Fruit fly (Drosophila melanogaster) whole organism, embryonic: ENCODE data around the gene Pp2C1.

Source experiments
- ATbp ChIP-seq: fragments of 200-800 bp; sonication (Bioruptor generic); optimal IDR thresholded peaks from 2 replicates; lab custom pipeline; 2017; ENCODE audit warnings: missing biosample characterization, mild to moderate bottlenecking, missing genetic modification characterization, missing genetic modification reagents
- B-H2 ChIP-seq: fragments of 200-800 bp; sonication (Bioruptor generic); optimal IDR thresholded peaks from 2 replicates; lab custom pipeline; 2018; ENCODE audit warnings: missing biosample characterization, mild to moderate bottlenecking, missing genetic modification characterization
- CG11085 ChIP-seq: fragments of 200-800 bp; sonication (Bioruptor generic); IDR thresholded peaks from 2 replicates; pipeline ENCODE4 v1.3.6; 2022; ENCODE audit warnings: missing biosample characterization, missing genetic modification characterization
- CG12299 ChIP-seq: fragments of 200-800 bp; sonication (Bioruptor generic); optimal IDR thresholded peaks from 2 replicates; lab custom pipeline; 2018; ENCODE audit warnings: missing biosample characterization, mild to moderate bottlenecking, missing genetic modification characterization
- CG12744 ChIP-seq: fragments of 200-800 bp; sonication (Bioruptor generic); optimal IDR thresholded peaks from 2 replicates; lab custom pipeline; 2016; ENCODE audit warnings: missing biosample characterization, missing genetic modification characterization
- CG12769 ChIP-seq: fragments of 200-800 bp; sonication (Bioruptor generic); optimal IDR thresholded peaks from 2 replicates; lab custom pipeline; 2019; ENCODE audit warnings: missing biosample characterization, mild to moderate bottlenecking, missing genetic modification characterization, moderate library complexity
- CG14441 ChIP-seq: fragments of 200-800 bp; sonication (Bioruptor generic); IDR thresholded peaks from 2 replicates; pipeline ENCODE4 v1.3.6; 2022; ENCODE audit warnings: missing biosample characterization, missing genetic modification characterization
- CG15479 ChIP-seq: fragments of 200-800 bp; sonication (Bioruptor generic); optimal IDR thresholded peaks from 3 replicates; lab custom pipeline; 2019; ENCODE audit warnings: missing biosample characterization, mild to moderate bottlenecking, missing genetic modification characterization, moderate library complexity
- CG16813 ChIP-seq: fragments of 200-800 bp; sonication (Bioruptor generic); IDR thresholded peaks from 3 replicates; pipeline ENCODE4 v1.3.6; 2022; ENCODE audit warnings: missing biosample characterization, missing genetic modification characterization; ENCODE audit not compliant: partially characterized antibody
- CG16863 ChIP-seq: fragments of 200-800 bp; sonication (Bioruptor generic); optimal IDR thresholded peaks from 3 replicates; lab custom pipeline; 2016; ENCODE audit warnings: missing biosample characterization, missing genetic modification characterization
- CG17912 ChIP-seq: fragments of 200-800 bp; sonication (Bioruptor generic); optimal IDR thresholded peaks from 2 replicates; lab custom pipeline; 2018; ENCODE audit warnings: missing biosample characterization, mild to moderate bottlenecking, missing genetic modification characterization
- CG18599 ChIP-seq: fragments of 200-800 bp; sonication (Bioruptor generic); optimal IDR thresholded peaks from 3 replicates; lab custom pipeline; 2017; ENCODE audit warnings: missing biosample characterization, missing genetic modification characterization, mild to moderate bottlenecking, moderate library complexity, missing genetic modification reagents
- CG2129 ChIP-seq: fragments of 200-800 bp; sonication (Bioruptor generic); IDR thresholded peaks from 2 replicates; pipeline ENCODE4 v1.3.6; 2022; ENCODE audit warnings: missing biosample characterization, missing genetic modification characterization; ENCODE audit not compliant: partially characterized antibody
- CG2712 ChIP-seq: fragments of 200-800 bp; optimal IDR thresholded peaks from 3 replicates; lab custom pipeline; 2019; ENCODE audit warnings: missing biosample characterization, mild to moderate bottlenecking, missing genetic modification characterization, moderate library complexity
- CG2875 ChIP-seq: fragments of 200-800 bp; sonication (Bioruptor generic); optimal IDR thresholded peaks from 2 replicates; lab custom pipeline; 2017; ENCODE audit warnings: missing biosample characterization, mild to moderate bottlenecking, missing genetic modification characterization, missing genetic modification reagents
- CG3407 ChIP-seq: fragments of 200-800 bp; sonication (Bioruptor generic); optimal IDR thresholded peaks from 2 replicates; lab custom pipeline; 2018; ENCODE audit warnings: missing biosample characterization, mild to moderate bottlenecking, missing genetic modification characterization
- CG34422 ChIP-seq: fragments of 200-800 bp; sonication (Bioruptor generic); IDR thresholded peaks from 3 replicates; pipeline ENCODE4 v1.3.6; 2022; ENCODE audit warnings: missing biosample characterization, missing genetic modification characterization
- CG5180 ChIP-seq: fragments of 200-800 bp; sonication (Bioruptor generic); optimal IDR thresholded peaks from 3 replicates; lab custom pipeline; 2017; ENCODE audit warnings: missing biosample characterization, missing genetic modification characterization, mild to moderate bottlenecking, moderate library complexity, missing genetic modification reagents
- CG9609 ChIP-seq: fragments of 200-800 bp; sonication (Bioruptor generic); optimal IDR thresholded peaks from 3 replicates; lab custom pipeline; 2016; ENCODE audit warnings: missing biosample characterization, missing genetic modification characterization
- CG9876 ChIP-seq: fragments of 200-800 bp; sonication (Bioruptor generic); optimal IDR thresholded peaks from 2 replicates; lab custom pipeline; 2016; ENCODE audit warnings: missing biosample characterization, missing genetic modification characterization
- Chrac-16 ChIP-seq: fragments of 200-800 bp; sonication (Bioruptor generic); optimal IDR thresholded peaks from 3 replicates; lab custom pipeline; 2016; ENCODE audit warnings: missing biosample characterization, missing genetic modification characterization
- Dek ChIP-seq: fragments of 200-800 bp; sonication (Bioruptor generic); optimal IDR thresholded peaks from 3 replicates; lab custom pipeline; 2019; ENCODE audit warnings: missing biosample characterization, mild to moderate bottlenecking, missing genetic modification characterization, moderate library complexity
- HLH4C ChIP-seq: fragments of 200-800 bp; sonication (Bioruptor generic); IDR thresholded peaks from 3 replicates; pipeline ENCODE4 v1.3.6; 2022; ENCODE audit warnings: missing biosample characterization, missing genetic modification characterization; ENCODE audit not compliant: partially characterized antibody
- HLHmδ ChIP-seq: fragments of 200-800 bp; sonication (Bioruptor generic); optimal IDR thresholded peaks from 2 replicates; lab custom pipeline; 2018; ENCODE audit warnings: missing biosample characterization, mild to moderate bottlenecking, missing genetic modification characterization, moderate library complexity
- Hand ChIP-seq: fragments of 200-800 bp; sonication (Bioruptor generic); optimal IDR thresholded peaks from 2 replicates; lab custom pipeline; 2017; ENCODE audit warnings: mild to moderate bottlenecking, missing biosample characterization, missing genetic modification reagents, missing genetic modification characterization
- Hmr ChIP-seq: fragments of 200-800 bp; sonication (Bioruptor generic); optimal IDR thresholded peaks from 3 replicates; lab custom pipeline; 2017; ENCODE audit warnings: mild to moderate bottlenecking, missing biosample characterization, missing genetic modification reagents, missing genetic modification characterization
- Hr78 ChIP-seq, 2 experiments: fragments of 200-800 bp in 1 of 2; fragments of >200 bp in 1 of 2; sonication (Bioruptor generic) in 1 of 2; optimal IDR thresholded peaks; 2 replicates each; lab custom pipeline; 2017 to 2019; ENCODE audit warnings: missing biosample characterization in 2 of 2, missing genetic modification characterization in 2 of 2, mild to moderate bottlenecking in 1 of 2, moderate library complexity in 1 of 2
- Lpt ChIP-seq: fragments of >200 bp; optimal IDR thresholded peaks from 2 replicates; lab custom pipeline; 2018; ENCODE audit warnings: missing biosample characterization, missing genetic modification characterization
- Oli ChIP-seq: fragments of 200-800 bp; sonication (Bioruptor generic); optimal IDR thresholded peaks from 2 replicates; lab custom pipeline; 2018; ENCODE audit warnings: missing biosample characterization, mild to moderate bottlenecking, missing genetic modification characterization, moderate library complexity
- Sin3A ChIP-seq: fragments of >200 bp; optimal IDR thresholded peaks from 2 replicates; lab custom pipeline; 2018
- Stat92E ChIP-seq, 3 experiments: fragments of >200 bp in 2 of 3; fragments of 200-800 bp in 1 of 3; sonication (Bioruptor generic) in 1 of 3; optimal IDR thresholded peaks; 2 replicates each; lab custom pipeline; 2017 to 2019; ENCODE audit warnings: missing biosample characterization in 3 of 3, missing genetic modification characterization in 3 of 3, mild to moderate bottlenecking in 1 of 3, moderate library complexity in 1 of 3
- TFAM ChIP-seq: fragments of 200-800 bp; sonication (Bioruptor generic); optimal IDR thresholded peaks from 2 replicates; lab custom pipeline; 2017; ENCODE audit warnings: missing biosample characterization, missing genetic modification characterization, inconsistent platforms
- aop ChIP-seq: fragments of 200-800 bp; sonication (Bioruptor generic); IDR thresholded peaks from 2 replicates; pipeline ENCODE4 v1.3.6; 2022; ENCODE audit warnings: missing biosample characterization, missing genetic modification characterization
- bab2 ChIP-seq: fragments of 200-800 bp; sonication (Bioruptor generic); optimal IDR thresholded peaks from 2 replicates; lab custom pipeline; 2016; ENCODE audit warnings: missing biosample characterization, missing genetic modification characterization
- dati ChIP-seq: fragments of 200-800 bp; sonication (Bioruptor generic); IDR thresholded peaks from 2 replicates; pipeline ENCODE4 v1.3.6; 2022; ENCODE audit warnings: missing biosample characterization, missing genetic modification characterization
- emc ChIP-seq: fragments of 200-800 bp; sonication (Bioruptor generic); optimal IDR thresholded peaks from 2 replicates; lab custom pipeline; 2016; ENCODE audit warnings: missing biosample characterization, missing genetic modification characterization
- fd64A ChIP-seq: fragments of 200-800 bp; sonication (Bioruptor generic); optimal IDR thresholded peaks from 3 replicates; lab custom pipeline; 2018; ENCODE audit warnings: missing biosample characterization, mild to moderate bottlenecking, missing genetic modification characterization
- hth ChIP-seq: fragments of >200 bp; optimal IDR thresholded peaks from 2 replicates; lab custom pipeline; 2017; ENCODE audit warnings: inconsistent platforms
- lmd ChIP-seq: fragments of 200-800 bp; sonication (Bioruptor generic); IDR thresholded peaks from 2 replicates; pipeline ENCODE4 v1.3.6; 2022; ENCODE audit warnings: missing biosample characterization, missing genetic modification characterization
- lov ChIP-seq, 2 experiments: fragments of 200-800 bp in 1 of 2; fragments of >200 bp in 1 of 2; sonication (Bioruptor generic) in 1 of 2; IDR thresholded peaks in 1 of 2; optimal IDR thresholded peaks in 1 of 2; 2 replicates in 1 of 2; 3 replicates in 1 of 2; pipeline versions ENCODE4 v1.3.6 to Lab custom; 2017 to 2022; ENCODE audit warnings: missing biosample characterization in 1 of 2, missing genetic modification characterization in 1 of 2
- nau ChIP-seq: fragments of 200-800 bp; sonication (Bioruptor generic); optimal IDR thresholded peaks from 3 replicates; lab custom pipeline; 2017; ENCODE audit warnings: missing biosample characterization, mild to moderate bottlenecking, missing genetic modification characterization, missing genetic modification reagents
- odd ChIP-seq: fragments of 200-800 bp; sonication (Bioruptor generic); optimal IDR thresholded peaks from 2 replicates; lab custom pipeline; 2017; ENCODE audit warnings: missing biosample characterization, mild to moderate bottlenecking, missing genetic modification characterization
- sens ChIP-seq: fragments of 200-800 bp; sonication (Bioruptor generic); peaks from one replicate; lab custom pipeline; 2016; ENCODE audit warnings: missing biosample characterization, missing genetic modification characterization
- seq ChIP-seq: fragments of 200-800 bp; sonication (Bioruptor generic); IDR thresholded peaks from 2 replicates; pipeline ENCODE4 v1.3.6; 2022; ENCODE audit warnings: missing biosample characterization, missing genetic modification characterization
- sim ChIP-seq: fragments of 200-800 bp; sonication (Bioruptor generic); IDR thresholded peaks from 2 replicates; pipeline ENCODE4 v1.3.6; 2022; ENCODE audit warnings: missing biosample characterization, missing genetic modification characterization
- sug ChIP-seq: fragments of 200-800 bp; optimal IDR thresholded peaks from 2 replicates; lab custom pipeline; 2019; ENCODE audit warnings: missing biosample characterization, mild to moderate bottlenecking, missing genetic modification characterization, moderate library complexity
- tgo ChIP-seq: fragments of 200-800 bp; sonication (Bioruptor generic); IDR thresholded peaks from 3 replicates; pipeline ENCODE4 v1.3.6; 2022; ENCODE audit warnings: missing biosample characterization, missing genetic modification characterization
- tup ChIP-seq: fragments of 200-800 bp; sonication (Bioruptor generic); optimal IDR thresholded peaks from 2 replicates; lab custom pipeline; 2016; ENCODE audit warnings: missing biosample characterization, mild to moderate bottlenecking, missing genetic modification characterization, moderate library complexity
- unpg ChIP-seq: fragments of 200-800 bp; sonication (Bioruptor generic); optimal IDR thresholded peaks from 3 replicates; lab custom pipeline; 2018; ENCODE audit warnings: missing biosample characterization, mild to moderate bottlenecking, missing genetic modification characterization, moderate library complexity

Pp2C1 gene

dm6 chrX:4684444-4684924 is 2.2 kb downstream of the Pp2C1 start (continued):
- TF ChIP-seq tgo (peak; percentile 89), ATbp (peak; percentile 34), bab2 (GFP tag; lab: Kevin White, UChicago) (peak; percentile 85), CG14441 (peak; percentile 92), CG17912 (peak; percentile 65), fd64A (no peak), CG12769 (peak; percentile 95), CG9609 (GFP tag; lab: Kevin White, UChicago) (peak; percentile 81), Stat92E (GFP tag; optimal IDR thresholded peaks at IDR 0.05; lab: Kevin White, UChicago) (no peak), CG34422 (GFP tag; lab: Robert Waterston, UW) (peak; percentile 94), Sin3A (lab: Kevin White, UChicago) (peak; percentile 76), CG3407 (GFP tag; lab: Kevin White, UChicago) (no peak), CG11085 (peak; percentile 89), Lpt (GFP tag; lab: Kevin White, UChicago) (no peak), CG18599 (GFP tag; lab: Kevin White, UChicago) (peak; percentile 89), HLHmδ (GFP tag; lab: Kevin White, UChicago) (no peak), aop (GFP tag; lab: Robert Waterston, UW) (peak; percentile 69), TFAM (GFP tag; lab: Kevin White, UChicago) (no peak), unpg (GFP tag; lab: Kevin White, UChicago) (peak; percentile 77), B-H2 (GFP tag; lab: Kevin White, UChicago) (peak; percentile 79), Oli (tag; lab: Kevin White, UChicago) (peak; percentile 75), Dek (peak; percentile 76), CG12744 (GFP tag; lab: Kevin White, UChicago) (peak; percentile 76), dati (peak; percentile 56; the same call in 1 of the 2 replicates), Chrac-16 (GFP tag; lab: Kevin White, UChicago) (peak; percentile 80), lmd (GFP tag; lab: Robert Waterston, UW) (peak; percentile 92), CG9876 (GFP tag; lab: Kevin White, UChicago) (peak; percentile 84), CG5180 (GFP tag; lab: Kevin White, UChicago) (peak; percentile 40), emc (GFP tag; lab: Kevin White, UChicago) (peak; percentile 72), sug (tag; lab: Kevin White, UChicago) (peak; percentile 90), CG16863 (GFP tag; lab: Kevin White, UChicago) (peak; percentile 78), CG12299 (peak; percentile 63), Hr78 (GFP tag; optimal IDR thresholded peaks at IDR 0.05; lab: Kevin White, UChicago) (no peak), HLH4C (GFP tag; lab: Robert Waterston, UW) (peak; percentile 74), CG2875 (peak; percentile 41), sim (peak; percentile 39; the same call in 1 of the 2 replicates), CG2129 (GFP tag; lab: Robert Waterston, UW) (peak; percentile 75), CG16813 (GFP tag; lab: Robert Waterston, UW) (peak; percentile 89), odd (GFP tag; lab: Kevin White, UChicago) (no peak), Hand (GFP tag; lab: Kevin White, UChicago) (peak; percentile 50), nau (GFP tag; lab: Kevin White, UChicago) (peak; percentile 3), CG15479 (GFP tag; lab: Kevin White, UChicago) (peak; percentile 81), tup (peak; percentile 66), hth (lab: Kevin White, UChicago) (no peak), sens (GFP tag; lab: Kevin White, UChicago) (peak; percentile 95), seq (GFP tag; lab: Robert Waterston, UW) (peak; percentile 85), CG2712 (peak; percentile 75), lov (optimal IDR thresholded peaks at IDR 0.05; lab: Kevin White, UChicago) (no peak), lov (GFP tag; IDR thresholded peaks at IDR 0.05; lab: Robert Waterston, UW) (peak; percentile 58; the same call in 1 of the 3 replicates), Hmr (GFP tag; lab: Kevin White, UChicago) (peak; percentile 91)
